Fruit fly (Drosophila melanogaster) whole organism: ENCODE data around the gene CG8138.

Experiments used
- CG8478 ChIP-seq: fragments of >200 bp; optimal IDR thresholded peaks from 2 replicates; lab custom pipeline; 2018; ENCODE audit warnings: inconsistent platforms
- Dll ChIP-seq: fragments of >200 bp; optimal IDR thresholded peaks from 2 replicates; lab custom pipeline; 2017
- EcR ChIP-seq, 2 experiments: fragments of >200 bp; optimal IDR thresholded peaks; 2 replicates each; lab custom pipeline; 2017; ENCODE audit warnings: missing biosample characterization in 2 of 2, missing genetic modification characterization in 2 of 2, missing genetic modification reagents in 2 of 2
- pan ChIP-seq: fragments of >200 bp; optimal IDR thresholded peaks from 2 replicates; lab custom pipeline; 2017
- psq ChIP-seq: fragments of >200 bp; optimal IDR thresholded peaks from 2 replicates; lab custom pipeline; 2017
- usp ChIP-seq: fragments of >200 bp; optimal IDR thresholded peaks from 2 replicates; lab custom pipeline; 2017; ENCODE audit warnings: missing biosample characterization, missing genetic modification characterization, mixed read lengths

The CG8138 gene

DNA sequence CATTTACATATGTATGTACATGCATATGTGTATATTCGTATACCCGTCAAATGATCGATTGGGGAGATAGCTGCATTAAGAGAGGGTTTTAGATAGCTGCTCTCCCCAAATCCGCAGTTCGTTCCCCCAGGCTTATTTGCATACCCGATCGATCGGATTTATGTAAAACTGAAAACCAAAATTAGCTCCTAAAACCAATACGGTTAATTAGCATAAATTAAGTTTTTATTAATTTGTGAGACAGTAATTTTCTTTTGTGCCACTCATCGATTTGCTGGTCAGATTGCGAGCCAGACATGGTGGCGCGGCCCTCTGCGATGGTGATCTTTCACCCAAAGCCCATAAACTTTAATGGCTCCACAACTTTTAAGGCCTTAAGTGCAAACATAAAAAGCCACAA is 50.1 kb downstream of the CG8138 start:
- TF ChIP-seq pan = no peak
- no peak for TF ChIP-seq usp (GFP tag; lab: Kevin White, UChicago)
- no peak for TF ChIP-seq Dll
- no peak for TF ChIP-seq psq (lab: Kevin White, UChicago)
- TF ChIP-seq EcR (GFP tag; optimal IDR thresholded peaks at IDR 0.05; lab: Kevin White, UChicago) = no peak
- TF ChIP-seq CG8478 = no peak
